Worm (Caenorhabditis elegans): ENCODE data around the gene grl-1.

grl-1 gene

DNA sequence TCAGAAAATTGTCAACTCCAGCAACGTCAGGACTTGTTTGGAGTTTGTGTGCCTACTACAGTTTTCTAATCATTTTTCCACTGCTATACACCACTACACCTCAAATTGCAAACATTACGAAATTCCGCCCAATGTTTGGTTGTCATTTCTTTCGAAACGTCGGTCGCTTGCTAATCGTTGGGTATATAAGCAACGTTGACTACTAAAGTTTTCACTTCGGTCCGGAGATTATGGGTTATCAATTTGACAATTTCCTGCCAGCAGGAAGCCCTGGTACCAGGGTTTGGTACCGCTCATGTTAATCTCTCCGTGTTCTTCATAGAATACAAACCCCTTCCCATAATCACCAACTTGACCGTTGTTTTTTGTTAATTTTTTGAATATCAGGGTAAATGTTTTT is 42.4 kb upstream of the grl-1 start (continued):
- no peak for TF ChIP-seq gei-8 (GFP tag; optimal IDR thresholded peaks at IDR 0.05)
- no peak for TF ChIP-seq lim-7 (GFP tag; IDR thresholded peaks at IDR 0.05)
- no peak for TF ChIP-seq ceh-32 (tag; optimal IDR thresholded peaks at IDR 0.05; ENCODE audit: poor library complexity)
- no peak for TF ChIP-seq dmd-9 (GFP tag; IDR thresholded peaks at IDR 0.05)
- TF ChIP-seq hlh-11 (tag; optimal IDR thresholded peaks at IDR 0.05) = no peak
- TF ChIP-seq T26A8.4 (GFP tag; IDR thresholded peaks at IDR 0.05) = peak; percentile 80
- 0 out of 2 replicates have a peak, but pooled peaks have one; percentile 18 for TF ChIP-seq tra-1 (GFP tag; IDR thresholded peaks at IDR 0.05)
- no peak for TF ChIP-seq spr-3 (GFP tag; optimal IDR thresholded peaks at IDR 0.05)
- no peak for TF ChIP-seq D1046.2 (GFP tag; IDR thresholded peaks at IDR 0.05)
- TF ChIP-seq skn-1 (tag; optimal IDR thresholded peaks at IDR 0.05) = no peak
- TF ChIP-seq Y48G9A.11 (GFP tag; IDR thresholded peaks at IDR 0.05) = no peak
- TF ChIP-seq madf-9 (GFP tag; conservative IDR thresholded peaks at IDR 0.05) = no peak
- TF ChIP-seq zfp-2 (tag; optimal IDR thresholded peaks at IDR 0.05) = no peak
- TF ChIP-seq lin-13 (GFP tag; optimal IDR thresholded peaks at IDR 0.05) = peak; percentile 23
- peak; percentile 58 for TF ChIP-seq ztf-7 (tag; optimal IDR thresholded peaks at IDR 0.05)
- TF ChIP-seq nhr-111 (GFP tag; optimal IDR thresholded peaks at IDR 0.05) = no peak
- TF ChIP-seq egl-43 (GFP tag; IDR thresholded peaks at IDR 0.05) = 0 out of 2 replicates have a peak, but pooled peaks have one; percentile 63
- TF ChIP-seq T20F7.1 (GFP tag; optimal IDR thresholded peaks at IDR 0.05) = peak; percentile 45
- no peak for TF ChIP-seq daf-12 (tag; optimal IDR thresholded peaks at IDR 0.05)
- TF ChIP-seq saeg-2 (GFP tag; IDR thresholded peaks at IDR 0.05) = no peak
- no peak for TF ChIP-seq mdl-1 (tag; optimal IDR thresholded peaks at IDR 0.05)
- no peak for TF ChIP-seq lin-29 (GFP tag; IDR thresholded peaks at IDR 0.05)
- peak; percentile 35 for TF ChIP-seq mxl-3 (GFP tag; optimal IDR thresholded peaks at IDR 0.05)
- TF ChIP-seq ceh-82 (tag; optimal IDR thresholded peaks at IDR 0.05) = no peak
- TF ChIP-seq sdz-12 (GFP tag; optimal IDR thresholded peaks at IDR 0.05) = no peak
- no peak for TF ChIP-seq F49E8.2 (tag; optimal IDR thresholded peaks at IDR 0.05; ENCODE audit: borderline replicate concordance)
- TF ChIP-seq dve-1 (tag; optimal IDR thresholded peaks at IDR 0.05; ENCODE audit: insufficient read depth) = peak; percentile 96
- TF ChIP-seq pqm-1 (tag; optimal IDR thresholded peaks at IDR 0.05) = peak; percentile 47
- TF ChIP-seq nhr-41 (GFP tag; IDR thresholded peaks at IDR 0.05) = 0 out of 2 replicates have a peak, but pooled peaks have one; percentile 33
- no peak for TF ChIP-seq fos-1 (tag; optimal IDR thresholded peaks at IDR 0.05)
- no peak for TF ChIP-seq ceh-20 (GFP tag; IDR thresholded peaks at IDR 0.05)
- no peak for TF ChIP-seq vab-7 (GFP tag; IDR thresholded peaks at IDR 0.05)
- TF ChIP-seq daf-19 (GFP tag; conservative IDR thresholded peaks at IDR 0.05) = 0 out of 2 replicates have a peak, but pooled peaks have one; percentile 56
- TF ChIP-seq nhr-237 (tag; optimal IDR thresholded peaks at IDR 0.05) = no peak
- TF ChIP-seq hif-1 (tag; optimal IDR thresholded peaks at IDR 0.05) = peak in 1 of 2 experiments; percentile 59
- TF ChIP-seq pha-4 (GFP tag; IDR thresholded peaks at IDR 0.05) = no peak; the same call in 1 of the 2 replicates
- peak; percentile 61 for TF ChIP-seq pha-4 (tag; optimal IDR thresholded peaks at IDR 0.05)
- TF ChIP-seq unc-130 (GFP tag; optimal IDR thresholded peaks at IDR 0.05) = no peak
- TF ChIP-seq Y5F2A.4 (GFP tag; optimal IDR thresholded peaks at IDR 0.05) = no peak
- TF ChIP-seq ama-1 (optimal IDR thresholded peaks at IDR 0.05) = no peak
- TF ChIP-seq lsy-2 (tag; optimal IDR thresholded peaks at IDR 0.05) = peak in 1 of 2 experiments; percentile 79
- no peak for TF ChIP-seq jun-1 (tag; optimal IDR thresholded peaks at IDR 0.05)
- peak; percentile 64; the same call in 1 of the 2 replicates for TF ChIP-seq lin-1 (GFP tag; IDR thresholded peaks at IDR 0.05)
- TF ChIP-seq cey-2 (tag; optimal IDR thresholded peaks at IDR 0.05; ENCODE audit: borderline replicate concordance, insufficient read depth) = no peak
- peak; percentile 57 for TF ChIP-seq mes-2 (tag; optimal IDR thresholded peaks at IDR 0.05; ENCODE audit: poor library complexity, severe bottlenecking)
- no peak for TF ChIP-seq zag-1 (tag; optimal IDR thresholded peaks at IDR 0.05)
- 0 out of 2 replicates have a peak, but pooled peaks have one; percentile 10 for TF ChIP-seq ctbp-1 (GFP tag; IDR thresholded peaks at IDR 0.05)
- TF ChIP-seq daf-8 (GFP tag; IDR thresholded peaks at IDR 0.05) = no peak
- peak; percentile 92 for TF ChIP-seq zip-2 (tag; optimal IDR thresholded peaks at IDR 0.05)
- no peak for TF ChIP-seq nhr-10 (tag; optimal IDR thresholded peaks at IDR 0.05)
- peak; percentile 91 for TF ChIP-seq snpc-4 (tag; optimal IDR thresholded peaks at IDR 0.05)

All from whole organism, L4 larva.